Worm (Caenorhabditis elegans) whole organism, young adult: ENCODE data around the gene nrf-5.
"Not testable (repeated sequence)": the region's sequence is repeated elsewhere in the genome, so short reads cannot be mapped to it uniquely, and the experiment has no call there.

ENCODE experiments used
- bed-1 ChIP-seq: fragments of 200-800 bp; sonication (Bioruptor generic); IDR thresholded peaks from 2 replicates; pipeline ENCODE4 v1.3.6; 2022; ENCODE audit warnings: missing genetic modification reagents, missing genetic modification characterization, missing compliant biosample characterization
- gei-17 ChIP-seq: fragments of 200-800 bp; sonication (Bioruptor generic); optimal IDR thresholded peaks from 2 replicates; lab custom pipeline; 2018; ENCODE audit warnings: mild to moderate bottlenecking, missing genetic modification characterization, missing compliant biosample characterization
- hrde-1 ChIP-seq: sonication (generic microtip); optimal IDR thresholded peaks from 2 replicates; lab custom pipeline; 2016; ENCODE audit warnings: missing genetic modification characterization, mild to moderate bottlenecking, missing compliant biosample characterization, moderate library complexity, missing genotype, missing genetic modification reagents, borderline replicate concordance
- madf-6 ChIP-seq: fragments of 200-800 bp; sonication (Bioruptor generic); IDR thresholded peaks from 2 replicates; pipeline ENCODE4 v1.3.6; 2022; ENCODE audit warnings: missing genetic modification reagents, missing genetic modification characterization, missing compliant biosample characterization
- mes-4 ChIP-seq: sonication (generic microtip); optimal IDR thresholded peaks from 2 replicates; lab custom pipeline; 2016; ENCODE audit warnings: missing genotype, missing genetic modification characterization, missing compliant biosample characterization
- repo-1 ChIP-seq: sonication (generic microtip); optimal IDR thresholded peaks from 2 replicates; lab custom pipeline; 2017; ENCODE audit warnings: mild to moderate bottlenecking, missing genetic modification characterization, missing compliant biosample characterization
- snpc-4 ChIP-seq, 5 experiments: fragments of 150-350 bp in 1 of 5; sonication (generic microtip) in 4 of 5; optimal IDR thresholded peaks; 2 replicates each; lab custom pipeline; 2014 to 2018; ENCODE audit warnings: missing genetic modification characterization in 5 of 5, missing biosample characterization in 3 of 5, antibody characterized with exemption in 2 of 5, mild to moderate bottlenecking in 2 of 5, missing compliant biosample characterization in 2 of 5, missing genotype in 2 of 5, moderate library complexity in 2 of 5, missing genetic modification reagents in 1 of 5
- ztf-22 ChIP-seq: fragments of 200-800 bp; sonication (Bioruptor generic); optimal IDR thresholded peaks from 2 replicates; lab custom pipeline; 2018; ENCODE audit warnings: mild to moderate bottlenecking, missing genetic modification characterization, moderate library complexity, missing compliant biosample characterization

DNA sequence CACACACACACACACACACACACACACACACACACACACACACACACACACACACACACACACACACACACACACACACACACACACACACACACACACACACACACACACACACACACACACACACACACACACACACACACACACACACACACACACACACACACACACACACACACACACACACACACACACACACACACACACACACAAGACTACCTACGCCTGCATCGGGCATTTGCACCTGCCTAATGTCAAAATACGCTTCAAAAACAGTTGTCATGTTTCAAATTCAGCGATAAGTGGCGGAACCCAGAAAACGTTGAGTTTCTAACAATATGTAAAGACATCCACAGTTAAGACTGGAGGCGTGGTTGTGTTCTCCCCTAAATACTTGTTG, 40.8 kb downstream of the nrf-5 start:
- TF ChIP-seq madf-6 (GFP tag; lab: Robert Waterston, UW); hrde-1; repo-1 (tag; lab: Kevin White, UChicago); snpc-4 (GFP tag; optimal IDR thresholded peaks at IDR 0.05; lab: Kevin White, UChicago); snpc-4 (tag; optimal IDR thresholded peaks at IDR 0.05; lab: Kevin White, UChicago); mes-4; bed-1 (GFP tag; lab: Robert Waterston, UW); gei-17 (GFP tag; lab: Kevin White, UChicago); ztf-22 (GFP tag; lab: Kevin White, UChicago): not testable (repeated sequence)
